Fruit fly (Drosophila melanogaster) whole organism, prepupa: ENCODE data around the gene Rtca.

ENCODE experiments used
- Blimp-1 ChIP-seq: fragments of 200-800 bp; sonication (Bioruptor generic); optimal IDR thresholded peaks from 3 replicates; lab custom pipeline; 2017; ENCODE audit warnings: missing biosample characterization, missing genetic modification characterization, mild to moderate bottlenecking, moderate library complexity, missing genetic modification reagents
- CG10631 ChIP-seq: fragments of 200-800 bp; sonication (Bioruptor generic); optimal IDR thresholded peaks from 2 replicates; lab custom pipeline; 2016; ENCODE audit warnings: missing biosample characterization, missing genetic modification characterization
- CG10669 ChIP-seq: fragments of 200-800 bp; sonication (Bioruptor generic); optimal IDR thresholded peaks from 3 replicates; lab custom pipeline; 2018; ENCODE audit warnings: missing biosample characterization, mild to moderate bottlenecking, missing genetic modification characterization, moderate library complexity
- CG11294 ChIP-seq: fragments of 200-800 bp; sonication (Bioruptor generic); IDR thresholded peaks from 2 replicates; pipeline ENCODE4 v1.3.6; 2022; ENCODE audit warnings: missing biosample characterization, missing genetic modification characterization
- CG11762 ChIP-seq: fragments of 200-800 bp; sonication (Bioruptor generic); optimal IDR thresholded peaks from 3 replicates; lab custom pipeline; 2016; ENCODE audit warnings: missing biosample characterization, missing genetic modification characterization; ENCODE audit not compliant: insufficient read depth
- CG11902 ChIP-seq: fragments of 200-800 bp; sonication (Bioruptor generic); optimal IDR thresholded peaks from 3 replicates; lab custom pipeline; 2016; ENCODE audit warnings: missing biosample characterization, missing genetic modification characterization
- CG15336 ChIP-seq: fragments of 200-800 bp; sonication (Bioruptor generic); IDR thresholded peaks from 2 replicates; pipeline ENCODE4 v1.3.6; 2022; ENCODE audit warnings: missing biosample characterization, missing genetic modification characterization
- CG1621 ChIP-seq: fragments of 200-800 bp; sonication (Bioruptor generic); optimal IDR thresholded peaks from 3 replicates; lab custom pipeline; 2018; ENCODE audit warnings: missing biosample characterization, mild to moderate bottlenecking, missing genetic modification characterization
- CG3032 ChIP-seq: fragments of 200-800 bp; optimal IDR thresholded peaks from 2 replicates; lab custom pipeline; 2019; ENCODE audit warnings: missing biosample characterization, mild to moderate bottlenecking, missing genetic modification characterization, moderate library complexity
- CG32006 ChIP-seq: fragments of 200-800 bp; sonication (Bioruptor generic); optimal IDR thresholded peaks from 3 replicates; lab custom pipeline; 2017; ENCODE audit warnings: missing biosample characterization, mild to moderate bottlenecking, missing genetic modification characterization
- CG34406 ChIP-seq: fragments of 200-800 bp; sonication (Bioruptor generic); optimal IDR thresholded peaks from 3 replicates; lab custom pipeline; 2016; ENCODE audit warnings: missing biosample characterization, missing genetic modification characterization
- CG3919 ChIP-seq: fragments of 200-800 bp; sonication (Bioruptor generic); optimal IDR thresholded peaks from 3 replicates; lab custom pipeline; 2016; ENCODE audit warnings: missing biosample characterization, missing genetic modification characterization
- CG4318 ChIP-seq: fragments of 200-800 bp; sonication (Bioruptor generic); optimal IDR thresholded peaks from 3 replicates; lab custom pipeline; 2017; ENCODE audit warnings: missing biosample characterization, mild to moderate bottlenecking, missing genetic modification characterization
- CG6163 ChIP-seq: fragments of 200-800 bp; sonication (Bioruptor generic); IDR thresholded peaks from 3 replicates; pipeline ENCODE4 v1.3.6; 2022; ENCODE audit warnings: missing biosample characterization, missing genetic modification characterization
- CG6792 ChIP-seq: fragments of 200-800 bp; sonication (Bioruptor generic); optimal IDR thresholded peaks from 3 replicates; lab custom pipeline; 2016; ENCODE audit warnings: missing biosample characterization, missing genetic modification characterization
- CG6808 ChIP-seq: fragments of 200-800 bp; sonication (Bioruptor generic); optimal IDR thresholded peaks from 3 replicates; lab custom pipeline; 2017; ENCODE audit warnings: missing biosample characterization, missing genetic modification characterization, mild to moderate bottlenecking, moderate library complexity, missing genetic modification reagents
- CG6854 ChIP-seq: fragments of 200-800 bp; sonication (Bioruptor generic); optimal IDR thresholded peaks from 2 replicates; lab custom pipeline; 2017; ENCODE audit warnings: missing biosample characterization, mild to moderate bottlenecking, missing genetic modification characterization
- CG7368 ChIP-seq: fragments of 200-800 bp; sonication (Bioruptor generic); optimal IDR thresholded peaks from 3 replicates; lab custom pipeline; 2016; ENCODE audit warnings: missing biosample characterization, missing genetic modification characterization
- CG8119 ChIP-seq: fragments of 200-800 bp; sonication (Bioruptor generic); IDR thresholded peaks from 3 replicates; pipeline ENCODE4 v1.3.6; 2022; ENCODE audit warnings: missing biosample characterization, missing genetic modification characterization
- CG9139 ChIP-seq: fragments of 200-800 bp; sonication (Bioruptor generic); optimal IDR thresholded peaks from 3 replicates; lab custom pipeline; 2017; ENCODE audit warnings: missing biosample characterization, mild to moderate bottlenecking, missing genetic modification characterization
- Eip78C ChIP-seq: fragments of 200-800 bp; sonication (Bioruptor generic); peaks from one replicate; lab custom pipeline; 2016; ENCODE audit warnings: missing biosample characterization, missing genetic modification characterization
- Ets96B ChIP-seq: fragments of 200-800 bp; optimal IDR thresholded peaks from 2 replicates; lab custom pipeline; 2019; ENCODE audit warnings: missing biosample characterization, mild to moderate bottlenecking, missing genetic modification characterization, moderate library complexity
- Hr39 ChIP-seq: fragments of 200-800 bp; sonication (Bioruptor generic); optimal IDR thresholded peaks from 2 replicates; lab custom pipeline; 2016; ENCODE audit warnings: missing biosample characterization, missing genetic modification characterization
- Hr4 ChIP-seq: fragments of 200-800 bp; sonication (Bioruptor generic); optimal IDR thresholded peaks from 3 replicates; lab custom pipeline; 2016; ENCODE audit warnings: missing biosample characterization, missing genetic modification characterization
- Met ChIP-seq: fragments of 200-800 bp; sonication (Bioruptor generic); optimal IDR thresholded peaks from 3 replicates; lab custom pipeline; 2016; ENCODE audit warnings: missing biosample characterization, missing genetic modification characterization
- Smox ChIP-seq: fragments of 200-800 bp; sonication (Bioruptor generic); optimal IDR thresholded peaks from 3 replicates; lab custom pipeline; 2016; ENCODE audit warnings: missing biosample characterization, missing genetic modification characterization
- Sox14 ChIP-seq: fragments of 200-800 bp; sonication (Bioruptor generic); optimal IDR thresholded peaks from 3 replicates; lab custom pipeline; 2016; ENCODE audit warnings: missing biosample characterization, missing genetic modification characterization
- achi ChIP-seq: fragments of 200-800 bp; sonication (Bioruptor generic); optimal IDR thresholded peaks from 3 replicates; lab custom pipeline; 2016; ENCODE audit warnings: missing biosample characterization, missing genetic modification characterization
- acj6 ChIP-seq: fragments of 200-800 bp; sonication (Bioruptor generic); optimal IDR thresholded peaks from 3 replicates; lab custom pipeline; 2016; ENCODE audit warnings: missing biosample characterization, missing genetic modification characterization
- dac ChIP-seq: fragments of 200-800 bp; sonication (Bioruptor generic); optimal IDR thresholded peaks from 2 replicates; lab custom pipeline; 2017; ENCODE audit warnings: missing biosample characterization, mild to moderate bottlenecking, missing genetic modification characterization
- dsx ChIP-seq: fragments of 200-800 bp; optimal IDR thresholded peaks from 3 replicates; lab custom pipeline; 2019; ENCODE audit warnings: missing biosample characterization, mild to moderate bottlenecking, missing genetic modification characterization, moderate library complexity; ENCODE audit not compliant: poor library complexity, severe bottlenecking
- eg ChIP-seq: fragments of 200-800 bp; sonication (Bioruptor generic); IDR thresholded peaks from 3 replicates; pipeline ENCODE4 v1.3.6; 2022; ENCODE audit warnings: missing biosample characterization, missing genetic modification characterization
- esn ChIP-seq: fragments of 200-800 bp; sonication (Bioruptor generic); optimal IDR thresholded peaks from 2 replicates; lab custom pipeline; 2016; ENCODE audit warnings: missing biosample characterization, mild to moderate bottlenecking, missing genetic modification characterization, moderate library complexity
- fd59A ChIP-seq: fragments of 200-800 bp; sonication (Bioruptor generic); optimal IDR thresholded peaks from 2 replicates; lab custom pipeline; 2017; ENCODE audit warnings: missing biosample characterization, mild to moderate bottlenecking, missing genetic modification characterization, missing genetic modification reagents
- fd85E ChIP-seq: fragments of 200-800 bp; sonication (Bioruptor generic); optimal IDR thresholded peaks from 3 replicates; lab custom pipeline; 2016; ENCODE audit warnings: missing biosample characterization, missing genetic modification characterization
- fkh ChIP-seq: fragments of 200-800 bp; sonication (Bioruptor generic); optimal IDR thresholded peaks from 3 replicates; lab custom pipeline; 2017; ENCODE audit warnings: missing biosample characterization, mild to moderate bottlenecking, missing genetic modification characterization, moderate library complexity
- lz ChIP-seq: fragments of 200-800 bp; sonication (Bioruptor generic); optimal IDR thresholded peaks from 3 replicates; lab custom pipeline; 2016; ENCODE audit warnings: missing biosample characterization, missing genetic modification characterization
- pdm3 ChIP-seq: fragments of 200-800 bp; sonication (Bioruptor generic); optimal IDR thresholded peaks from 3 replicates; lab custom pipeline; 2016; ENCODE audit warnings: missing biosample characterization, missing genetic modification characterization
- spab ChIP-seq: fragments of 200-800 bp; sonication (Bioruptor generic); optimal IDR thresholded peaks from 2 replicates; lab custom pipeline; 2017; ENCODE audit warnings: missing biosample characterization, mild to moderate bottlenecking, missing genetic modification characterization, missing genetic modification reagents
- ss ChIP-seq, 2 experiments: fragments of 200-800 bp; sonication (Bioruptor generic); optimal IDR thresholded peaks; 2 replicates in 1 of 2; 3 replicates in 1 of 2; lab custom pipeline; 2017 to 2018; ENCODE audit warnings: mild to moderate bottlenecking in 2 of 2, missing biosample characterization in 2 of 2, missing genetic modification characterization in 2 of 2, moderate library complexity in 1 of 2
- topi ChIP-seq: fragments of 200-800 bp; sonication (Bioruptor generic); optimal IDR thresholded peaks from 3 replicates; lab custom pipeline; 2016; ENCODE audit warnings: missing biosample characterization, missing genetic modification characterization

Gene Rtca

DNA sequence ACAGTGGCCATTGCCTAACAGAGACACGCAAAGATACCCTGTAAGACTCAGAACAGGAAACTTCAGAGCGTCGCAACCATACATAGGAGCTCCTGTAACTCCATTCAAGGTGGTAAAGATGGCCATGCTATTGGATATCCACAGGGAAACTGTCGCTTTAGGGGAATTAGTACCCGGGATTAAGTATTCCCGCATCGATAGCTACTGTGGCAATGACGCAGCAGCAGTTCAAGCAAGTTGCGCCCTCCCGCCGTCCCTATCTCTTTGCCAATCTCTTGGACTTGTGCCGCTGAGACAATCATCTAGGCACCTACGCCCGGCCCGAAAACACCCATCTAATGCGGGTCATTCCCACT lies 1.5 kb upstream of the Rtca start (continued):
- TF ChIP-seq esn = peak; percentile 12
- TF ChIP-seq CG11762 (GFP tag; lab: Kevin White, UChicago) = peak; percentile 14
- TF ChIP-seq CG10669 (GFP tag; lab: Kevin White, UChicago) = peak; percentile 38
- peak; percentile 30 for TF ChIP-seq dac (GFP tag; lab: Kevin White, UChicago)
- TF ChIP-seq CG1621 (tag; lab: Kevin White, UChicago) = no peak
- no peak for TF ChIP-seq CG4318 (GFP tag; lab: Kevin White, UChicago)
- TF ChIP-seq Hr4 = no peak
- peak; percentile 73 for TF ChIP-seq CG15336 (GFP tag; lab: Robert Waterston, UW)
- TF ChIP-seq CG10631 = peak; percentile 43
- no peak for TF ChIP-seq Smox (GFP tag; lab: Kevin White, UChicago)
- TF ChIP-seq fd59A (GFP tag; lab: Kevin White, UChicago) = no peak
- TF ChIP-seq acj6 (GFP tag; lab: Kevin White, UChicago) = peak; percentile 36
- TF ChIP-seq, all 60 proteins: peak for 35

- TF ChIP-seq CG15336 (GFP tag; lab: Robert Waterston, UW) = no peak
- no peak for TF ChIP-seq CG32006 (GFP tag; lab: Kevin White, UChicago)
- TF ChIP-seq CG6163 (GFP tag; lab: Robert Waterston, UW) = no peak
- no peak for TF ChIP-seq topi (GFP tag; lab: Kevin White, UChicago)
- TF ChIP-seq CG1621 (tag; lab: Kevin White, UChicago) = peak; percentile 19
- TF ChIP-seq Sox14 (GFP tag; lab: Kevin White, UChicago) = peak; percentile 14
- TF ChIP-seq eg (GFP tag; lab: Robert Waterston, UW) = no peak
- no peak for TF ChIP-seq fd85E
- TF ChIP-seq CG10669 (GFP tag; lab: Kevin White, UChicago) = no peak
- TF ChIP-seq dsx (GFP tag; lab: Kevin White, UChicago) = no peak
- no peak for TF ChIP-seq CG8119 (GFP tag; lab: Robert Waterston, UW)
- TF ChIP-seq CG3032 (tag; lab: Kevin White, UChicago) = no peak
- no peak for TF ChIP-seq CG7368
- no peak for TF ChIP-seq fd59A (GFP tag; lab: Kevin White, UChicago)
- TF ChIP-seq CG3919 (GFP tag; lab: Kevin White, UChicago) = no peak
- TF ChIP-seq CG11902 (GFP tag; lab: Kevin White, UChicago) = no peak
- peak; percentile 57 for TF ChIP-seq fkh (GFP tag; lab: Kevin White, UChicago)
- no peak for TF ChIP-seq Smox (GFP tag; lab: Kevin White, UChicago)
- TF ChIP-seq ss (GFP tag; optimal IDR thresholded peaks at IDR 0.05; lab: Kevin White, UChicago) = no peak
- no peak for TF ChIP-seq CG9139
- peak; percentile 6 for TF ChIP-seq esn
- no peak for TF ChIP-seq CG10631
- peak; percentile 32 for TF ChIP-seq achi (GFP tag; lab: Kevin White, UChicago)
- no peak for TF ChIP-seq lz (GFP tag; lab: Kevin White, UChicago)
- peak; percentile 41 for TF ChIP-seq Eip78C (GFP tag; lab: Kevin White, UChicago)
- no peak for TF ChIP-seq Hr39
- no peak for TF ChIP-seq Hr4
- no peak for TF ChIP-seq CG4318 (GFP tag; lab: Kevin White, UChicago)
- TF ChIP-seq CG11294 (GFP tag; lab: Robert Waterston, UW) = no peak
- no peak for TF ChIP-seq CG6792 (GFP tag; lab: Kevin White, UChicago)
- TF ChIP-seq Ets96B = no peak
- no peak for TF ChIP-seq Blimp-1 (GFP tag; lab: Kevin White, UChicago)
- TF ChIP-seq Met = no peak
- TF ChIP-seq CG6854 (GFP tag; lab: Kevin White, UChicago) = no peak
- no peak for TF ChIP-seq CG34406 (GFP tag; lab: Kevin White, UChicago)
- TF ChIP-seq pdm3 (GFP tag; lab: Kevin White, UChicago) = no peak
- TF ChIP-seq spab (GFP tag; lab: Kevin White, UChicago) = no peak
- no peak for TF ChIP-seq CG11762 (GFP tag; lab: Kevin White, UChicago)
- no peak for TF ChIP-seq CG6808 (GFP tag; lab: Kevin White, UChicago)
- TF ChIP-seq dac (GFP tag; lab: Kevin White, UChicago) = no peak
Measured at dm6 chrX:2073325-2073724, 1.1 kb downstream of the Rtca start, which contains the start of gene CG4199. Gene CG4199 (minus strand): TSS chrX:2073483.
